Fruit fly (Drosophila melanogaster): ENCODE results near the gene CG33003.
A peak's percentile ranks its signal among the peaks of the same experiment; 100 is the strongest.

Gene CG33003

dm6 chr2L:4393842-4394421, 6.8 kb upstream of the CG33003 start, which contains the start of gene CG3652 (continued):
- no peak for TF ChIP-seq CG2678 (tag; optimal IDR thresholded peaks at IDR 0.05)
- no peak for TF ChIP-seq ham (GFP tag; IDR thresholded peaks at IDR 0.05)
- peak in 1 of 2 experiments; percentile 50 for TF ChIP-seq crp (GFP tag; optimal IDR thresholded peaks at IDR 0.05)
- TF ChIP-seq Doc2 (GFP tag; IDR thresholded peaks at IDR 0.05) = no peak
- TF ChIP-seq Sry-β (GFP tag; optimal IDR thresholded peaks at IDR 0.05) = peak; percentile 82
- no peak for TF ChIP-seq Atf-2 (GFP tag; optimal IDR thresholded peaks at IDR 0.05)
- TF ChIP-seq CG7786 (GFP tag; optimal IDR thresholded peaks at IDR 0.05) = peak; percentile 23
- TF ChIP-seq bigmax (GFP tag; optimal IDR thresholded peaks at IDR 0.05) = no peak
- TF ChIP-seq Dip3 (GFP tag; optimal IDR thresholded peaks at IDR 0.05) = peak; percentile 48
- TF ChIP-seq vfl (GFP tag; optimal IDR thresholded peaks at IDR 0.05) = peak; percentile 9
- peak; percentile 31 for TF ChIP-seq CG17186 (GFP tag; optimal IDR thresholded peaks at IDR 0.05)
- TF ChIP-seq mld (GFP tag; IDR thresholded peaks at IDR 0.05; ENCODE audit: partially characterized antibody) = no peak
- peak; percentile 80 for TF ChIP-seq BEAF-32 (GFP tag; optimal IDR thresholded peaks at IDR 0.05)
- TF ChIP-seq tin (GFP tag; optimal IDR thresholded peaks at IDR 0.05) = peak; percentile 33
- peak; percentile 61 for TF ChIP-seq lilli (GFP tag; optimal IDR thresholded peaks at IDR 0.05)
- no peak for TF ChIP-seq Aef1 (GFP tag; IDR thresholded peaks at IDR 0.05)
- no peak for TF ChIP-seq chm (GFP tag; IDR thresholded peaks at IDR 0.05)
- TF ChIP-seq yki (optimal IDR thresholded peaks at IDR 0.05) = no peak
- TF ChIP-seq chif (GFP tag; optimal IDR thresholded peaks at IDR 0.05) = no peak
- no peak for TF ChIP-seq twi (tag; optimal IDR thresholded peaks at IDR 0.05)
- no peak for TF ChIP-seq aop (GFP tag; IDR thresholded peaks at IDR 0.05)
- no peak for TF ChIP-seq lov (optimal IDR thresholded peaks at IDR 0.05)
- no peak for TF ChIP-seq lov (GFP tag; IDR thresholded peaks at IDR 0.05)
- no peak for TF ChIP-seq pfk (GFP tag; optimal IDR thresholded peaks at IDR 0.05)
- no peak for TF ChIP-seq luna (GFP tag; optimal IDR thresholded peaks at IDR 0.05)
- no peak for TF ChIP-seq Jarid2 (GFP tag; optimal IDR thresholded peaks at IDR 0.05)
- no peak for TF ChIP-seq Awh (GFP tag; IDR thresholded peaks at IDR 0.05)
- TF ChIP-seq az2 (GFP tag; optimal IDR thresholded peaks at IDR 0.05) = no peak
- TF ChIP-seq jigr1 (GFP tag; IDR thresholded peaks at IDR 0.05) = no peak
- TF ChIP-seq nerfin-2 (GFP tag; IDR thresholded peaks at IDR 0.05; ENCODE audit: partially characterized antibody) = 0 out of 2 replicates have a peak, but pooled peaks have one; percentile 50
- no peak for TF ChIP-seq CG2199 (GFP tag; IDR thresholded peaks at IDR 0.05)
- TF ChIP-seq fru (optimal IDR thresholded peaks at IDR 0.05) = no peak
- TF ChIP-seq pho (GFP tag; optimal IDR thresholded peaks at IDR 0.05) = peak; percentile 37
- TF ChIP-seq D19A (tag; optimal IDR thresholded peaks at IDR 0.05) = no peak
- TF ChIP-seq Trl (optimal IDR thresholded peaks at IDR 0.05) = no peak
- peak; percentile 34 for TF ChIP-seq Trl (GFP tag; optimal IDR thresholded peaks at IDR 0.05)
- TF ChIP-seq ken (GFP tag; IDR thresholded peaks at IDR 0.05) = no peak
- TF ChIP-seq Nf-YB (GFP tag; optimal IDR thresholded peaks at IDR 0.05) = no peak
- TF ChIP-seq Oaz (GFP tag; IDR thresholded peaks at IDR 0.05) = no peak
- peak; percentile 38; the same call in 1 of the 2 replicates for TF ChIP-seq inv (GFP tag; IDR thresholded peaks at IDR 0.05; ENCODE audit: partially characterized antibody)
- no peak for TF ChIP-seq bowl (GFP tag; IDR thresholded peaks at IDR 0.05)
- TF ChIP-seq ATbp (GFP tag; optimal IDR thresholded peaks at IDR 0.05) = no peak
- no peak for TF ChIP-seq btn (GFP tag; optimal IDR thresholded peaks at IDR 0.05)
- peak; percentile 11 for TF ChIP-seq Ssrp (tag; optimal IDR thresholded peaks at IDR 0.05)
- TF ChIP-seq stc (GFP tag; IDR thresholded peaks at IDR 0.05) = no peak
- no peak for TF ChIP-seq CG10565 (GFP tag; optimal IDR thresholded peaks at IDR 0.05)
- TF ChIP-seq Doc3 (GFP tag; IDR thresholded peaks at IDR 0.05; ENCODE audit: partially characterized antibody) = 0 out of 3 replicates have a peak, but pooled peaks have one; percentile 21
- TF ChIP-seq fu2 (GFP tag; optimal IDR thresholded peaks at IDR 0.05) = no peak
- TF ChIP-seq Abd-B (GFP tag; optimal IDR thresholded peaks at IDR 0.05) = peak; percentile 42
- no peak for TF ChIP-seq CG3163 (GFP tag; optimal IDR thresholded peaks at IDR 0.05)
- no peak for TF ChIP-seq CG10321 (GFP tag; IDR thresholded peaks at IDR 0.05)
- no peak for TF ChIP-seq CG16779 (GFP tag; IDR thresholded peaks at IDR 0.05)
